Worm (Caenorhabditis elegans) whole organism, early embryonic: ENCODE data around the gene C49A9.9.

ENCODE experiments used
- B0310.2 ChIP-seq: sonication (generic microtip); optimal IDR thresholded peaks from 2 replicates; lab custom pipeline; 2016; ENCODE audit warnings: mild to moderate bottlenecking, missing genetic modification characterization, missing compliant biosample characterization
- F13C5.2 ChIP-seq: sonication (generic microtip); optimal IDR thresholded peaks from 2 replicates; lab custom pipeline; 2017; ENCODE audit warnings: mild to moderate bottlenecking, missing genetic modification characterization, inconsistent platforms, missing compliant biosample characterization
- aly-1 ChIP-seq: sonication (generic microtip); optimal IDR thresholded peaks from 2 replicates; lab custom pipeline; 2016; ENCODE audit warnings: missing genetic modification characterization, missing compliant biosample characterization
- ama-1 ChIP-seq: fragments of 150-350 bp; optimal IDR thresholded peaks from 2 replicates; lab custom pipeline; 2014
- ceh-13 ChIP-seq: fragments of 200-800 bp; sonication (Bioruptor generic); optimal IDR thresholded peaks from 2 replicates; lab custom pipeline; 2018; ENCODE audit warnings: mild to moderate bottlenecking, missing genetic modification characterization, missing compliant biosample characterization
- ceh-36 ChIP-seq: sonication (generic microtip); optimal IDR thresholded peaks from 2 replicates; lab custom pipeline; 2016; ENCODE audit warnings: missing genetic modification characterization, inconsistent platforms, missing compliant biosample characterization
- ets-7 ChIP-seq: sonication (generic microtip); optimal IDR thresholded peaks from 2 replicates; lab custom pipeline; 2016; ENCODE audit warnings: missing genotype, missing genetic modification characterization, missing compliant biosample characterization
- flt-1 ChIP-seq: fragments of 200-800 bp; sonication (Bioruptor generic); IDR thresholded peaks from 2 replicates; pipeline ENCODE4 v1.3.6; 2022; ENCODE audit warnings: missing genetic modification characterization, missing compliant biosample characterization
- hmbx-1 ChIP-seq: sonication (generic microtip); optimal IDR thresholded peaks from 2 replicates; lab custom pipeline; 2016; ENCODE audit warnings: mild to moderate bottlenecking, missing genetic modification characterization, missing compliant biosample characterization
- hmg-4 ChIP-seq: fragments of 200-800 bp; sonication (Bioruptor generic); optimal IDR thresholded peaks from 2 replicates; lab custom pipeline; 2018; ENCODE audit warnings: mild to moderate bottlenecking, missing genetic modification characterization, missing compliant biosample characterization
- hnd-1 ChIP-seq: sonication (generic microtip); optimal IDR thresholded peaks from 2 replicates; lab custom pipeline; 2016; ENCODE audit warnings: missing genetic modification characterization, missing compliant biosample characterization
- pes-1 ChIP-seq: fragments of 200-800 bp; sonication (Bioruptor generic); IDR thresholded peaks from 2 replicates; pipeline ENCODE4 v1.3.6; 2022; ENCODE audit warnings: missing genetic modification reagents, missing genetic modification characterization, missing compliant biosample characterization
- scrt-1 ChIP-seq: fragments of 200-800 bp; sonication (Bioruptor generic); IDR thresholded peaks from 2 replicates; pipeline ENCODE4 v1.3.6; 2022; ENCODE audit warnings: missing genetic modification characterization, missing compliant biosample characterization
- sea-1 ChIP-seq: fragments of 200-800 bp; sonication (Bioruptor generic); conservative IDR thresholded peaks from 2 replicates; pipeline ENCODE4 v1.3.6; 2022; ENCODE audit warnings: missing genetic modification characterization, missing compliant biosample characterization
- tbx-11 ChIP-seq: fragments of 200-800 bp; sonication (Bioruptor generic); IDR thresholded peaks from 2 replicates; pipeline ENCODE4 v1.3.6; 2022; ENCODE audit warnings: missing genetic modification characterization, missing compliant biosample characterization
- tbx-37 ChIP-seq: fragments of 200-800 bp; sonication (Bioruptor generic); conservative IDR thresholded peaks from 2 replicates; pipeline ENCODE4 v1.3.6; 2022; ENCODE audit warnings: missing genetic modification reagents, missing genetic modification characterization, missing compliant biosample characterization
- tra-4 ChIP-seq: sonication (generic microtip); optimal IDR thresholded peaks from 2 replicates; lab custom pipeline; 2017; ENCODE audit warnings: missing genetic modification characterization, missing compliant biosample characterization

C49A9.9 gene

ce11 chrIV:6221878-6222277, 4.7 kb downstream of the C49A9.9 start, which contains the start of gene C49A9.3:
C49A9.3 (plus strand) TSS chrIV:6222089.
- TF ChIP-seq B0310.2 (tag; lab: Kevin White, UChicago) (no peak), pes-1 (no peak), aly-1 (tag; lab: Kevin White, UChicago) (no peak), tbx-37 (no peak), hmg-4 (GFP tag; lab: Kevin White, UChicago) (no peak), sea-1 (no peak), scrt-1 (no peak), tbx-11 (no peak), ceh-13 (no peak)

- no peak for TF ChIP-seq aly-1 (tag; lab: Kevin White, UChicago)
- TF ChIP-seq tra-4, result no peak
- TF ChIP-seq ceh-13, result no peak
- no peak for TF ChIP-seq sea-1
Observed at ce11 chrIV:6225143-6225542, 8.0 kb downstream of the C49A9.9 start, which contains the start of gene C49A9.2. C49A9.2 (plus strand) TSS chrIV:6225443.

- no peak for TF ChIP-seq ama-1
- no peak for TF ChIP-seq hmbx-1 (tag; lab: Kevin White, UChicago)
- no peak for TF ChIP-seq B0310.2 (tag; lab: Kevin White, UChicago)
- no peak for TF ChIP-seq tra-4
- no peak for TF ChIP-seq F13C5.2 (tag; lab: Kevin White, UChicago)
- TF ChIP-seq aly-1 (tag; lab: Kevin White, UChicago), result no peak
- TF ChIP-seq hnd-1 (tag; lab: Kevin White, UChicago), result no peak
- no peak for TF ChIP-seq scrt-1
- no peak for TF ChIP-seq tbx-37
- no peak for TF ChIP-seq hmg-4 (GFP tag; lab: Kevin White, UChicago)
- TF ChIP-seq flt-1 (GFP tag; lab: Robert Waterston, UW), result no peak
- no peak for TF ChIP-seq tbx-11
- TF ChIP-seq ceh-36 (tag; lab: Kevin White, UChicago), result no peak
- TF ChIP-seq ceh-13, result no peak
- TF ChIP-seq pes-1, result no peak
Observed at ce11 chrIV:6227974-6228373, 10.8 kb downstream of the C49A9.9 start, which contains the start of gene C49A9.1. C49A9.1 (plus strand) TSS chrIV:6228190.

ce11 chrIV:6230560-6231073, 13.4 kb downstream of the C49A9.9 start, which contains the start of gene F58F9.4:
F58F9.4 (plus strand) TSS chrIV:6231023.
- TF ChIP-seq scrt-1 (no peak), ceh-36 (tag; lab: Kevin White, UChicago) (no peak), aly-1 (tag; lab: Kevin White, UChicago) (no peak), tbx-11 (no peak), sea-1 (no peak), ama-1 (no peak), hmg-4 (GFP tag; lab: Kevin White, UChicago) (no peak), tra-4 (no peak), F13C5.2 (tag; lab: Kevin White, UChicago) (no peak), pes-1 (no peak), flt-1 (GFP tag; lab: Robert Waterston, UW) (no peak), hmbx-1 (tag; lab: Kevin White, UChicago) (no peak)

ce11 chrIV:6232769-6233290, 15.7 kb downstream of the C49A9.9 start, which contains the start of gene F58F9.3:
F58F9.3 (plus strand) TSS chrIV:6233240.
- TF ChIP-seq F13C5.2 (tag; lab: Kevin White, UChicago), result no peak
- TF ChIP-seq hmg-4 (GFP tag; lab: Kevin White, UChicago), result no peak
- no peak for TF ChIP-seq pes-1
- TF ChIP-seq flt-1 (GFP tag; lab: Robert Waterston, UW), result no peak
- no peak for TF ChIP-seq scrt-1
- TF ChIP-seq tra-4, result no peak
- TF ChIP-seq sea-1, result no peak
- TF ChIP-seq aly-1 (tag; lab: Kevin White, UChicago), result no peak
- TF ChIP-seq tbx-37, result no peak
- no peak for TF ChIP-seq hnd-1 (tag; lab: Kevin White, UChicago)
- no peak for TF ChIP-seq B0310.2 (tag; lab: Kevin White, UChicago)
- TF ChIP-seq ets-7 (tag; lab: Kevin White, UChicago), result no peak
- TF ChIP-seq ceh-36 (tag; lab: Kevin White, UChicago), result no peak
- no peak for TF ChIP-seq ceh-13
- TF ChIP-seq tbx-11, result no peak
- no peak for TF ChIP-seq hmbx-1 (tag; lab: Kevin White, UChicago)
- TF ChIP-seq ama-1, result no peak

ce11 chrIV:6237508-6238227, 20.5 kb downstream of the C49A9.9 start, which contains the start of the genes F58F9.6 and F58F9.8:
F58F9.6 (minus strand) TSS chrIV:6237608.
F58F9.8 (plus strand) TSS chrIV:6238177.
- no peak for TF ChIP-seq tbx-37
- TF ChIP-seq ets-7 (tag; lab: Kevin White, UChicago), result no peak

ce11 chrIV:6239993-6240392, 22.8 kb downstream of the C49A9.9 start, which contains the start of gene F58F9.9:
F58F9.9 (plus strand) TSS chrIV:6240293.
- TF ChIP-seq sea-1 (no peak), hmg-4 (GFP tag; lab: Kevin White, UChicago) (no peak), tbx-37 (no peak), ets-7 (tag; lab: Kevin White, UChicago) (no peak)

- TF ChIP-seq F13C5.2 (tag; lab: Kevin White, UChicago) (no peak), ama-1 (no peak), ets-7 (tag; lab: Kevin White, UChicago) (no peak), hnd-1 (tag; lab: Kevin White, UChicago) (no peak), hmg-4 (GFP tag; lab: Kevin White, UChicago) (no peak), ceh-13 (no peak), hmbx-1 (tag; lab: Kevin White, UChicago) (no peak), B0310.2 (tag; lab: Kevin White, UChicago) (no peak), tra-4 (no peak), tbx-11 (no peak), scrt-1 (no peak), ceh-36 (tag; lab: Kevin White, UChicago) (no peak), aly-1 (tag; lab: Kevin White, UChicago) (no peak), flt-1 (GFP tag; lab: Robert Waterston, UW) (no peak), tbx-37 (no peak), sea-1 (no peak), pes-1 (no peak)
Observed at ce11 chrIV:6248486-6248885, 31.3 kb downstream of the C49A9.9 start, which contains the start of gene acox-3. acox-3 (minus strand) TSS chrIV:6248492.
